Worm (Caenorhabditis elegans): ENCODE measurements around the gene C03B1.14.

- no peak for TF ChIP-seq him-1 (tag; optimal IDR thresholded peaks at IDR 0.05)
- TF ChIP-seq dao-5 (tag; optimal IDR thresholded peaks at IDR 0.05), result no peak
Observed at ce11 chrX:6384537-6384936, 24.0 kb upstream of the C03B1.14 start.

Data from whole organism, L4/young adult.